Worm (Caenorhabditis elegans) whole organism, L3 larva: Measurements from ENCODE around the gene srh-15.
A peak's percentile ranks its signal among the peaks of the same experiment; 100 is the strongest.

Experiments
- R02D3.7 ChIP-seq: fragments of 150-350 bp; optimal IDR thresholded peaks from 2 replicates; lab custom pipeline; 2014; ENCODE audit warnings: missing biosample characterization, missing genetic modification characterization
- ZK546.5 ChIP-seq: sonication (generic microtip); optimal IDR thresholded peaks from 2 replicates; lab custom pipeline; 2017; ENCODE audit warnings: missing biosample characterization, missing genetic modification characterization
- aly-2 ChIP-seq: fragments of 150-350 bp; optimal IDR thresholded peaks from 2 replicates; lab custom pipeline; 2014; ENCODE audit warnings: missing biosample characterization, missing genetic modification characterization
- ama-1 ChIP-seq: fragments of 150-350 bp; optimal IDR thresholded peaks from 2 replicates; lab custom pipeline; 2018
- ceh-16 ChIP-seq: sonication (generic microtip); optimal IDR thresholded peaks from 2 replicates; lab custom pipeline; 2017; ENCODE audit warnings: missing biosample characterization, missing genetic modification characterization
- ceh-28 ChIP-seq: fragments of 150-350 bp; optimal IDR thresholded peaks from 2 replicates; lab custom pipeline; 2014; ENCODE audit warnings: missing biosample characterization, missing genetic modification reagents, missing genetic modification characterization
- ceh-82 ChIP-seq: fragments of 150-350 bp; optimal IDR thresholded peaks from 2 replicates; lab custom pipeline; 2014; ENCODE audit warnings: missing biosample characterization, missing genetic modification characterization
- ceh-9 ChIP-seq: sonication (generic microtip); optimal IDR thresholded peaks from 2 replicates; lab custom pipeline; 2018; ENCODE audit warnings: missing biosample characterization, missing genetic modification characterization
- daf-12 ChIP-seq: fragments of 150-350 bp; optimal IDR thresholded peaks from 2 replicates; lab custom pipeline; 2014; ENCODE audit warnings: missing biosample characterization, missing genetic modification reagents, missing genetic modification characterization
- egl-27 ChIP-seq: sonication (generic microtip); optimal IDR thresholded peaks from 4 replicates; lab custom pipeline; 2017; ENCODE audit warnings: missing biosample characterization, missing genetic modification reagents, missing genetic modification characterization
- egl-5 ChIP-seq: fragments of 150-350 bp; optimal IDR thresholded peaks from 2 replicates; lab custom pipeline; 2017; ENCODE audit warnings: missing biosample characterization, missing genetic modification reagents, missing genetic modification characterization, inconsistent platforms
- elt-1 ChIP-seq: fragments of 150-350 bp; optimal IDR thresholded peaks from 2 replicates; lab custom pipeline; 2014; ENCODE audit warnings: missing biosample characterization, missing genetic modification characterization
- elt-2 ChIP-seq: sonication (generic microtip); optimal IDR thresholded peaks from 2 replicates; lab custom pipeline; 2016; ENCODE audit warnings: missing genetic modification reagents, mild to moderate bottlenecking, missing genetic modification characterization, missing compliant biosample characterization
- elt-3 ChIP-seq, 3 experiments: fragments of 150-350 bp in 1 of 3; sonication (generic microtip) in 2 of 3; optimal IDR thresholded peaks; 2 replicates in 2 of 3; 4 replicates in 1 of 3; lab custom pipeline; 2014 to 2017; ENCODE audit warnings: missing biosample characterization in 3 of 3, missing genetic modification characterization in 3 of 3
- eor-1 ChIP-seq, 2 experiments: fragments of 150-350 bp; optimal IDR thresholded peaks; 2 replicates each; lab custom pipeline; 2014 to 2018; ENCODE audit warnings: missing biosample characterization in 2 of 2, missing genetic modification characterization in 2 of 2
- fkh-10 ChIP-seq: sonication (generic microtip); optimal IDR thresholded peaks from 2 replicates; lab custom pipeline; 2017; ENCODE audit warnings: missing biosample characterization, missing genetic modification reagents, missing genetic modification characterization
- fkh-2 ChIP-seq: fragments of 150-350 bp; optimal IDR thresholded peaks from 2 replicates; lab custom pipeline; 2014; ENCODE audit warnings: missing biosample characterization, missing genetic modification reagents, missing genetic modification characterization
- fos-1 ChIP-seq: fragments of 150-350 bp; optimal IDR thresholded peaks from 2 replicates; lab custom pipeline; 2014; ENCODE audit warnings: missing biosample characterization, missing genetic modification characterization
- hmg-11 ChIP-seq: sonication (generic microtip); optimal IDR thresholded peaks from 2 replicates; lab custom pipeline; 2016; ENCODE audit warnings: missing genetic modification characterization, missing compliant biosample characterization
- jun-1 ChIP-seq: fragments of 150-350 bp; optimal IDR thresholded peaks from 2 replicates; lab custom pipeline; 2014; ENCODE audit warnings: missing biosample characterization, missing genetic modification reagents, missing genetic modification characterization
- lin-15B ChIP-seq: fragments of 150-350 bp; optimal IDR thresholded peaks from 2 replicates; lab custom pipeline; 2014; ENCODE audit warnings: missing biosample characterization, missing genetic modification characterization
- lin-39 ChIP-seq: fragments of 150-350 bp; optimal IDR thresholded peaks from 2 replicates; lab custom pipeline; 2018; ENCODE audit warnings: missing biosample characterization, missing genetic modification reagents, missing genetic modification characterization
- lsy-12 ChIP-seq: sonication (generic microtip); optimal IDR thresholded peaks from 2 replicates; lab custom pipeline; 2016; ENCODE audit warnings: mild to moderate bottlenecking, missing genetic modification characterization, missing compliant biosample characterization
- mdl-1 ChIP-seq: fragments of 150-350 bp; optimal IDR thresholded peaks from 2 replicates; lab custom pipeline; 2014; ENCODE audit warnings: missing biosample characterization, missing genetic modification characterization
- mml-1 ChIP-seq: fragments of 150-350 bp; sonication (generic microtip); optimal IDR thresholded peaks from 3 replicates; lab custom pipeline; 2014; ENCODE audit warnings: missing biosample characterization, missing genetic modification characterization
- nfya-1 ChIP-seq: sonication (generic microtip); optimal IDR thresholded peaks from 2 replicates; lab custom pipeline; 2017; ENCODE audit warnings: missing genetic modification characterization, mild to moderate bottlenecking, missing compliant biosample characterization, antibody characterized with exemption, moderate library complexity; ENCODE audit not compliant: insufficient read depth
- nhr-11 ChIP-seq: fragments of 150-350 bp; optimal IDR thresholded peaks from 2 replicates; lab custom pipeline; 2014; ENCODE audit warnings: missing biosample characterization, missing genetic modification characterization
- nhr-12 ChIP-seq: fragments of 150-350 bp; optimal IDR thresholded peaks from 2 replicates; lab custom pipeline; 2014; ENCODE audit warnings: missing biosample characterization, missing genetic modification characterization
- nhr-23 ChIP-seq: fragments of 150-350 bp; optimal IDR thresholded peaks from 2 replicates; lab custom pipeline; 2014; ENCODE audit warnings: missing biosample characterization, missing genetic modification reagents, missing genetic modification characterization
- nhr-237 ChIP-seq: fragments of 150-350 bp; optimal IDR thresholded peaks from 2 replicates; lab custom pipeline; 2014; ENCODE audit warnings: missing biosample characterization, missing genetic modification characterization
- nhr-25 ChIP-seq: sonication (generic microtip); optimal IDR thresholded peaks from 2 replicates; lab custom pipeline; 2017; ENCODE audit warnings: missing biosample characterization, missing genetic modification characterization
- nhr-28 ChIP-seq: fragments of 150-350 bp; optimal IDR thresholded peaks from 2 replicates; lab custom pipeline; 2014; ENCODE audit warnings: missing biosample characterization, missing genetic modification characterization
- nhr-43 ChIP-seq: sonication (generic microtip); optimal IDR thresholded peaks from 2 replicates; lab custom pipeline; 2016; ENCODE audit warnings: mild to moderate bottlenecking, missing genetic modification characterization, missing compliant biosample characterization; ENCODE audit not compliant: poor library complexity, severe bottlenecking
- nhr-67 ChIP-seq: fragments of 150-350 bp; optimal IDR thresholded peaks from 2 replicates; lab custom pipeline; 2014; ENCODE audit warnings: missing biosample characterization, missing genetic modification characterization
- nhr-76 ChIP-seq: fragments of 150-350 bp; sonication (generic microtip); optimal IDR thresholded peaks from 5 replicates; lab custom pipeline; 2014; ENCODE audit warnings: missing biosample characterization, missing genetic modification characterization
- nhr-77 ChIP-seq: fragments of 150-350 bp; optimal IDR thresholded peaks from 2 replicates; lab custom pipeline; 2014; ENCODE audit warnings: missing biosample characterization, missing genetic modification characterization
- pha-4 ChIP-seq: fragments of 150-350 bp; optimal IDR thresholded peaks from 2 replicates; lab custom pipeline; 2014; ENCODE audit warnings: missing biosample characterization, missing genetic modification reagents, missing genetic modification characterization
- pqm-1 ChIP-seq: fragments of 150-350 bp; optimal IDR thresholded peaks from 2 replicates; lab custom pipeline; 2017; ENCODE audit warnings: missing biosample characterization, missing genetic modification characterization, inconsistent platforms
- sea-2 ChIP-seq: fragments of 150-350 bp; sonication (generic microtip); optimal IDR thresholded peaks from 4 replicates; lab custom pipeline; 2014; ENCODE audit warnings: missing biosample characterization, missing genetic modification reagents, missing genetic modification characterization
- skn-1 ChIP-seq: fragments of 150-350 bp; optimal IDR thresholded peaks from 2 replicates; lab custom pipeline; 2014; ENCODE audit warnings: missing biosample characterization, missing genetic modification characterization
- snpc-4 ChIP-seq: fragments of 150-350 bp; optimal IDR thresholded peaks from 2 replicates; lab custom pipeline; 2014; ENCODE audit warnings: missing biosample characterization, missing genetic modification characterization
- tbx-2 ChIP-seq: sonication (generic microtip); optimal IDR thresholded peaks from 2 replicates; lab custom pipeline; 2016; ENCODE audit warnings: mild to moderate bottlenecking, missing genetic modification characterization, missing compliant biosample characterization
- unc-39 ChIP-seq: sonication (generic microtip); optimal IDR thresholded peaks from 4 replicates; lab custom pipeline; 2017; ENCODE audit warnings: missing biosample characterization, missing genetic modification characterization
- unc-62 ChIP-seq: fragments of 150-350 bp; sonication (generic microtip); optimal IDR thresholded peaks from 4 replicates; lab custom pipeline; 2014; ENCODE audit warnings: missing biosample characterization, missing genetic modification reagents, missing genetic modification characterization
- zag-1 ChIP-seq: fragments of 150-350 bp; optimal IDR thresholded peaks from 2 replicates; lab custom pipeline; 2014; ENCODE audit warnings: missing biosample characterization, missing genetic modification characterization
- ztf-11 ChIP-seq: fragments of 150-350 bp; optimal IDR thresholded peaks from 2 replicates; lab custom pipeline; 2014; ENCODE audit warnings: missing biosample characterization, missing genetic modification characterization
- ztf-4 ChIP-seq: fragments of 150-350 bp; optimal IDR thresholded peaks from 2 replicates; lab custom pipeline; 2014; ENCODE audit warnings: missing biosample characterization, missing genetic modification characterization

srh-15 gene

ce11 chrV:13370265-13370664 lies 49.5 kb downstream of the srh-15 start:
- TF ChIP-seq nhr-25 (no peak), nhr-23 (tag; lab: Kevin White, UChicago) (no peak), zag-1 (tag; lab: Kevin White, UChicago) (no peak), nhr-76 (tag; lab: Kevin White, UChicago) (no peak), ztf-4 (tag; lab: Kevin White, UChicago) (no peak), egl-5 (no peak), egl-27 (tag; lab: Kevin White, UChicago) (no peak), pha-4 (tag; lab: Kevin White, UChicago) (no peak), mml-1 (tag; lab: Kevin White, UChicago) (no peak), aly-2 (tag; lab: Kevin White, UChicago) (no peak)

- TF ChIP-seq nhr-43 (tag; lab: Kevin White, UChicago) (peak; percentile 86), nhr-67 (no peak), daf-12 (tag; lab: Kevin White, UChicago) (no peak), nhr-77 (tag; lab: Kevin White, UChicago) (no peak), lin-15B (tag; lab: Kevin White, UChicago) (no peak), egl-27 (tag; lab: Kevin White, UChicago) (peak; percentile 50), lin-39 (tag; lab: Kevin White, UChicago) (no peak), unc-39 (tag; lab: Kevin White, UChicago) (no peak), skn-1 (no peak), ceh-82 (no peak), aly-2 (tag; lab: Kevin White, UChicago) (no peak), elt-1 (tag; lab: Kevin White, UChicago) (peak; percentile 57), eor-1 (tag; optimal IDR thresholded peaks at IDR 0.05; lab: Kevin White, UChicago) (peak in 1 of 2 experiments; percentile 39), nfya-1 (peak; percentile 13), snpc-4 (tag; lab: Kevin White, UChicago) (peak; percentile 13), ama-1 (lab: Kevin White, UChicago) (no peak), ceh-16 (tag; lab: Kevin White, UChicago) (no peak), mdl-1 (tag; lab: Kevin White, UChicago) (peak; percentile 12), fos-1 (tag; lab: Kevin White, UChicago) (no peak), zag-1 (tag; lab: Kevin White, UChicago) (no peak), ztf-4 (tag; lab: Kevin White, UChicago) (no peak), hmg-11 (tag; lab: Kevin White, UChicago) (no peak), fkh-10 (GFP tag; lab: Kevin White, UChicago) (no peak), nhr-11 (tag; lab: Kevin White, UChicago) (no peak), elt-2 (tag; lab: Kevin White, UChicago) (peak; percentile 1), fkh-2 (tag; lab: Kevin White, UChicago) (no peak), ZK546.5 (tag; lab: Kevin White, UChicago) (no peak), R02D3.7 (tag; lab: Kevin White, UChicago) (no peak), nhr-25 (peak; percentile 99), nhr-28 (tag; lab: Kevin White, UChicago) (no peak), tbx-2 (tag; lab: Kevin White, UChicago) (peak; percentile 69), unc-62 (GFP tag; lab: Kevin White, UChicago) (peak; percentile 43), ceh-28 (tag; lab: Kevin White, UChicago) (peak; percentile 46), ceh-9 (tag; lab: Kevin White, UChicago) (no peak), elt-3 (tag; optimal IDR thresholded peaks at IDR 0.05; lab: Kevin White, UChicago) (peak in 2 of 3 experiments; percentile 59 to 81), ztf-11 (no peak), pha-4 (tag; lab: Kevin White, UChicago) (no peak), pqm-1 (tag; lab: Kevin White, UChicago) (no peak), nhr-237 (tag; lab: Kevin White, UChicago) (no peak), sea-2 (GFP tag; lab: Kevin White, UChicago) (no peak), mml-1 (tag; lab: Kevin White, UChicago) (no peak), lsy-12 (tag; lab: Kevin White, UChicago) (peak; percentile 23), nhr-76 (tag; lab: Kevin White, UChicago) (no peak), nhr-23 (tag; lab: Kevin White, UChicago) (peak; percentile 99), nhr-12 (tag; lab: Kevin White, UChicago) (no peak), jun-1 (peak; percentile 41), egl-5 (peak; percentile 64)
Observed at ce11 chrV:13371336-13371735, 50.6 kb downstream of the srh-15 start.
